Worm (Caenorhabditis elegans): ENCODE data around the gene T07F12.2.

- no peak for TF ChIP-seq flt-1 (GFP tag; IDR thresholded peaks at IDR 0.05)
- no peak for TF ChIP-seq cog-1 (tag; optimal IDR thresholded peaks at IDR 0.05)
- TF ChIP-seq ztf-23 (GFP tag; IDR thresholded peaks at IDR 0.05) = no peak
- TF ChIP-seq tab-1 (GFP tag; IDR thresholded peaks at IDR 0.05) = no peak
- TF ChIP-seq med-1 (GFP tag; optimal IDR thresholded peaks at IDR 0.05; ENCODE audit: insufficient read depth) = no peak
- TF ChIP-seq ref-1 (GFP tag; conservative IDR thresholded peaks at IDR 0.05) = no peak
- no peak for TF ChIP-seq klf-2 (GFP tag; conservative IDR thresholded peaks at IDR 0.05)
- TF ChIP-seq ztf-29 (GFP tag; IDR thresholded peaks at IDR 0.05) = no peak
- TF ChIP-seq T22C8.4 (GFP tag; IDR thresholded peaks at IDR 0.05) = no peak
Measured at ce11 chrX:4864214-4864613, 25.8 kb upstream of the T07F12.2 start.
